Fruit fly (Drosophila melanogaster) whole organism, embryonic: ENCODE results near the gene Sqor.

Source experiments
- Abd-B ChIP-seq: fragments of 200-800 bp; sonication (Bioruptor generic); optimal IDR thresholded peaks from 2 replicates; lab custom pipeline; 2018; ENCODE audit warnings: missing biosample characterization, mild to moderate bottlenecking, missing genetic modification characterization, moderate library complexity
- Asciz ChIP-seq: fragments of 200-800 bp; sonication (Bioruptor generic); optimal IDR thresholded peaks from 2 replicates; lab custom pipeline; 2017; ENCODE audit warnings: missing biosample characterization, mild to moderate bottlenecking, missing genetic modification characterization, missing genetic modification reagents
- BtbVII ChIP-seq: fragments of 200-800 bp; sonication (Bioruptor generic); optimal IDR thresholded peaks from 3 replicates; lab custom pipeline; 2017; ENCODE audit warnings: missing biosample characterization, mild to moderate bottlenecking, missing genetic modification characterization
- CG10209 ChIP-seq: fragments of 200-800 bp; sonication (Bioruptor generic); optimal IDR thresholded peaks from 3 replicates; lab custom pipeline; 2017; ENCODE audit warnings: missing biosample characterization, mild to moderate bottlenecking, missing genetic modification characterization, missing genetic modification reagents
- CG1024 ChIP-seq: fragments of 200-800 bp; sonication (Bioruptor generic); IDR thresholded peaks from 2 replicates; pipeline ENCODE4 v1.3.6; 2022; ENCODE audit warnings: missing biosample characterization, missing genetic modification characterization
- CG12659 ChIP-seq: fragments of 200-800 bp; sonication (Bioruptor generic); optimal IDR thresholded peaks from 3 replicates; lab custom pipeline; 2017; ENCODE audit warnings: mild to moderate bottlenecking, missing biosample characterization, missing genetic modification reagents, missing genetic modification characterization
- CG14014 ChIP-seq: fragments of 200-800 bp; sonication (Bioruptor generic); IDR thresholded peaks from 2 replicates; pipeline ENCODE4 v1.3.6; 2022; ENCODE audit warnings: missing biosample characterization, missing genetic modification characterization
- CG14667 ChIP-seq: fragments of 200-800 bp; sonication (Bioruptor generic); IDR thresholded peaks from 2 replicates; pipeline ENCODE4 v1.3.6; 2022; ENCODE audit warnings: missing biosample characterization, missing genetic modification characterization
- CG15696 ChIP-seq: fragments of 200-800 bp; sonication (Bioruptor generic); optimal IDR thresholded peaks from 2 replicates; lab custom pipeline; 2019; ENCODE audit warnings: missing biosample characterization, mild to moderate bottlenecking, missing genetic modification characterization, moderate library complexity
- CG17328 ChIP-seq: fragments of 200-800 bp; sonication (Bioruptor generic); IDR thresholded peaks from 2 replicates; pipeline ENCODE4 v1.3.6; 2022; ENCODE audit warnings: missing biosample characterization, missing genetic modification characterization
- CG17802 ChIP-seq: fragments of 200-800 bp; sonication (Bioruptor generic); optimal IDR thresholded peaks from 2 replicates; lab custom pipeline; 2018; ENCODE audit warnings: missing biosample characterization, mild to moderate bottlenecking, missing genetic modification characterization, moderate library complexity
- CG18011 ChIP-seq: fragments of 200-800 bp; sonication (Bioruptor generic); optimal IDR thresholded peaks from 2 replicates; lab custom pipeline; 2017; ENCODE audit warnings: missing biosample characterization, missing genetic modification characterization, mild to moderate bottlenecking, moderate library complexity, missing genotype
- CG2120 ChIP-seq: fragments of 200-800 bp; sonication (Bioruptor generic); optimal IDR thresholded peaks from 3 replicates; lab custom pipeline; 2016; ENCODE audit warnings: missing biosample characterization, missing genetic modification characterization
- CG3281 ChIP-seq: fragments of 200-800 bp; sonication (Bioruptor generic); optimal IDR thresholded peaks from 3 replicates; lab custom pipeline; 2017; ENCODE audit warnings: missing biosample characterization, mild to moderate bottlenecking, missing genetic modification characterization
- CG3847 ChIP-seq: fragments of 200-800 bp; sonication (Bioruptor generic); IDR thresholded peaks from 2 replicates; pipeline ENCODE4 v1.3.6; 2022; ENCODE audit warnings: missing biosample characterization, missing genetic modification characterization
- CG5180 ChIP-seq: fragments of 200-800 bp; sonication (Bioruptor generic); optimal IDR thresholded peaks from 3 replicates; lab custom pipeline; 2017; ENCODE audit warnings: missing biosample characterization, missing genetic modification characterization, mild to moderate bottlenecking, moderate library complexity, missing genetic modification reagents
- CG7839 ChIP-seq: fragments of 200-800 bp; sonication (Bioruptor generic); optimal IDR thresholded peaks from 3 replicates; lab custom pipeline; 2018; ENCODE audit warnings: missing biosample characterization, mild to moderate bottlenecking, missing genetic modification characterization, moderate library complexity
- CG9215 ChIP-seq: fragments of 200-800 bp; sonication (Bioruptor generic); IDR thresholded peaks from 2 replicates; pipeline ENCODE4 v1.3.6; 2022; ENCODE audit warnings: missing biosample characterization, missing genetic modification characterization
- CG9817 ChIP-seq: fragments of 200-800 bp; sonication (Bioruptor generic); optimal IDR thresholded peaks from 2 replicates; lab custom pipeline; 2018; ENCODE audit warnings: missing biosample characterization, mild to moderate bottlenecking, missing genetic modification characterization, moderate library complexity
- D19B ChIP-seq: fragments of 200-800 bp; sonication (Bioruptor generic); optimal IDR thresholded peaks from 2 replicates; lab custom pipeline; 2017; ENCODE audit warnings: missing biosample characterization, mild to moderate bottlenecking, missing genetic modification characterization
- Dad ChIP-seq: fragments of 200-800 bp; sonication (Bioruptor generic); optimal IDR thresholded peaks from 3 replicates; lab custom pipeline; 2016; ENCODE audit warnings: missing biosample characterization, missing genetic modification characterization
- Fer3 ChIP-seq: fragments of 200-800 bp; sonication (Bioruptor generic); optimal IDR thresholded peaks from 2 replicates; lab custom pipeline; 2018; ENCODE audit warnings: missing biosample characterization, mild to moderate bottlenecking, missing genetic modification characterization, moderate library complexity
- GATAe ChIP-seq: fragments of 200-800 bp; sonication (Bioruptor generic); conservative IDR thresholded peaks from 2 replicates; pipeline ENCODE4 v1.3.6; 2022; ENCODE audit warnings: missing biosample characterization, missing genetic modification characterization
- HLH3B ChIP-seq: fragments of 200-800 bp; sonication (Bioruptor generic); IDR thresholded peaks from 2 replicates; pipeline ENCODE4 v1.3.6; 2022; ENCODE audit warnings: missing biosample characterization, missing genetic modification characterization
- HLH54F ChIP-seq: fragments of 200-800 bp; sonication (Bioruptor generic); optimal IDR thresholded peaks from 3 replicates; lab custom pipeline; 2016; ENCODE audit warnings: missing biosample characterization, missing genetic modification characterization
- Hand ChIP-seq: fragments of 200-800 bp; sonication (Bioruptor generic); optimal IDR thresholded peaks from 2 replicates; lab custom pipeline; 2017; ENCODE audit warnings: mild to moderate bottlenecking, missing biosample characterization, missing genetic modification reagents, missing genetic modification characterization
- HmgD ChIP-seq: fragments of 200-800 bp; sonication (Bioruptor generic); optimal IDR thresholded peaks from 3 replicates; lab custom pipeline; 2016; ENCODE audit warnings: missing biosample characterization, missing genetic modification characterization
- Mad ChIP-seq: fragments of 200-800 bp; sonication (Bioruptor generic); optimal IDR thresholded peaks from 2 replicates; lab custom pipeline; 2016; ENCODE audit warnings: missing biosample characterization, missing genetic modification characterization
- Myb ChIP-seq: fragments of 200-800 bp; sonication (Bioruptor generic); optimal IDR thresholded peaks from 2 replicates; lab custom pipeline; 2016; ENCODE audit warnings: missing biosample characterization, missing genetic modification characterization
- NC2β ChIP-seq: fragments of 200-800 bp; sonication (Bioruptor generic); optimal IDR thresholded peaks from 2 replicates; lab custom pipeline; 2016; ENCODE audit warnings: missing biosample characterization, missing genetic modification characterization
- Nf-YC ChIP-seq: fragments of 200-800 bp; optimal IDR thresholded peaks from 3 replicates; lab custom pipeline; 2019; ENCODE audit warnings: missing biosample characterization, mild to moderate bottlenecking, missing genetic modification characterization, moderate library complexity
- NfI ChIP-seq: fragments of 200-800 bp; sonication (Bioruptor generic); optimal IDR thresholded peaks from 3 replicates; lab custom pipeline; 2018; ENCODE audit warnings: missing biosample characterization, mild to moderate bottlenecking, missing genetic modification characterization, moderate library complexity
- Trl ChIP-seq, 3 experiments: fragments of >200 bp in 2 of 3; fragments of 200-800 bp in 1 of 3; sonication (Bioruptor generic) in 1 of 3; optimal IDR thresholded peaks; 2 replicates in 1 of 3; 3 replicates in 2 of 3; lab custom pipeline; 2016 to 2017; ENCODE audit warnings: missing biosample characterization in 1 of 3, missing genetic modification characterization in 1 of 3
- chm ChIP-seq: fragments of 200-800 bp; sonication (Bioruptor generic); IDR thresholded peaks from 2 replicates; pipeline ENCODE4 v1.3.6; 2022; ENCODE audit warnings: missing biosample characterization, missing genetic modification characterization
- dmrt11E ChIP-seq: fragments of 200-800 bp; sonication (Bioruptor generic); optimal IDR thresholded peaks from 3 replicates; lab custom pipeline; 2018; ENCODE audit warnings: missing biosample characterization, mild to moderate bottlenecking, missing genetic modification characterization, moderate library complexity
- emc ChIP-seq: fragments of 200-800 bp; sonication (Bioruptor generic); optimal IDR thresholded peaks from 2 replicates; lab custom pipeline; 2016; ENCODE audit warnings: missing biosample characterization, missing genetic modification characterization
- esg ChIP-seq: fragments of 200-800 bp; sonication (Bioruptor generic); conservative IDR thresholded peaks from 2 replicates; pipeline ENCODE4 v1.3.6; 2022; ENCODE audit warnings: missing biosample characterization, missing genetic modification characterization
- h ChIP-seq: fragments of >200 bp; optimal IDR thresholded peaks from 2 replicates; lab custom pipeline; 2017
- lilli ChIP-seq: fragments of 200-800 bp; sonication (Bioruptor generic); optimal IDR thresholded peaks from 3 replicates; lab custom pipeline; 2016; ENCODE audit warnings: missing biosample characterization, missing genetic modification characterization
- nmo ChIP-seq: fragments of 200-800 bp; sonication (Bioruptor generic); optimal IDR thresholded peaks from 2 replicates; lab custom pipeline; 2018; ENCODE audit warnings: missing biosample characterization, mild to moderate bottlenecking, missing genetic modification characterization, moderate library complexity
- prd ChIP-seq, 3 experiments: fragments of >200 bp in 2 of 3; fragments of 200-800 bp in 1 of 3; sonication (Bioruptor generic) in 1 of 3; optimal IDR thresholded peaks in 2 of 3; IDR thresholded peaks in 1 of 3; 2 replicates in 2 of 3; 3 replicates in 1 of 3; pipeline versions ENCODE4 v1.3.6 to Lab custom; 2017 to 2022; ENCODE audit warnings: missing biosample characterization in 1 of 3, missing genetic modification characterization in 1 of 3
- row ChIP-seq: fragments of 200-800 bp; sonication (Bioruptor generic); IDR thresholded peaks from 3 replicates; pipeline ENCODE4 v1.3.6; 2022; ENCODE audit warnings: missing biosample characterization, missing genetic modification characterization
- salm ChIP-seq: fragments of 200-800 bp; sonication (Bioruptor generic); optimal IDR thresholded peaks from 2 replicates; lab custom pipeline; 2018; ENCODE audit warnings: missing biosample characterization, mild to moderate bottlenecking, missing genetic modification characterization
- schlank ChIP-seq: fragments of 200-800 bp; sonication (Bioruptor generic); optimal IDR thresholded peaks from 2 replicates; lab custom pipeline; 2018; ENCODE audit warnings: missing biosample characterization, mild to moderate bottlenecking, missing genetic modification characterization
- slp2 ChIP-seq: fragments of 200-800 bp; sonication (Bioruptor generic); optimal IDR thresholded peaks from 2 replicates; lab custom pipeline; 2016; ENCODE audit warnings: missing biosample characterization, missing genetic modification characterization
- trem ChIP-seq: fragments of 200-800 bp; optimal IDR thresholded peaks from 3 replicates; lab custom pipeline; 2019; ENCODE audit warnings: missing biosample characterization, mild to moderate bottlenecking, missing genetic modification characterization, moderate library complexity
- z ChIP-seq: fragments of 200-800 bp; sonication (Bioruptor generic); IDR thresholded peaks from 3 replicates; pipeline ENCODE4 v1.3.6; 2022; ENCODE audit warnings: missing biosample characterization, missing genetic modification characterization
- zf30C ChIP-seq: fragments of 200-800 bp; sonication (Bioruptor generic); optimal IDR thresholded peaks from 3 replicates; lab custom pipeline; 2018; ENCODE audit warnings: missing biosample characterization, mild to moderate bottlenecking, missing genetic modification characterization

Sqor gene

DNA sequence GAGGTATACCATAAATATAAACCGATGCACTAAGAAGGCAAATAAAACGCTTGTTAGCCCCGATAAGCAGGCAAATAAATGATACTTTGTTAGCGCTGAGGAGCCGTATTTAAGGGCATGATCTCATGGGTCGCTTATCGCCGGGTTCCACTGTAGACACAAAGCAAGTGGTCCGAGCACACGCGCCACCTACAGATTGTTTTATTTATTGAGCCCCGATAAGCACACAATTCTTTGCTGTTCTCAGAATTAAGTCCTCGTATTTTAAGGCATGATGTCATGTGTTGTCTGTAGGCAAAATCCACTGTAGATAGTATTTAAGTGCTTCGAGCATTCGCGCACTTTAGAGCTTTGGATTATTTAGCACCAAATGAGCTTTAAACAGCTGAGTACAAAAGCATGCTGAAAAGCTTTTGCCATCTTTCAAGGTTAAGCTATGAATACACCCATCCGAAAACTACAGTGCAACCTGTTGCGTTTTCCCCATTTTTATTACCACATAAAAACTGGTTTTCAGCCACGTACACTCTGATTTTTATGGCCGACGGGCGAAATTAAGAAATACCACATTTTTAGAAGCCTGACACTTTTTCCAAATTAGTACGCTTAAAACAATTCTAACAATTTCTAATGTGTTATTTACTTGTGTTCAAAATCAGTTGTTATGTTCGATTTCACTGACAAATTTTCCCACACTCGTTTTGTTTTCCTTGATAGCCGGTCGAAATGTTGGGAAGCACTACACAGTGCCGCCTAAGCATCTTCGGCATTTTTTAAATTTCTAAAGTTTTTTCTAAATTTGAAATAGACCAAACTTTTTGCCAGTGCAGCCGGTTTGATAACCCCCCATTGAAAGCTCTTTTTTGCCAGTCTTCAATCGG lies at the start of gene Sqor (continued):
- TF ChIP-seq CG3847: peak; percentile 82
- peak; percentile 77 for TF ChIP-seq Dad (GFP tag; lab: Kevin White, UChicago)
- peak; percentile 59 for TF ChIP-seq HLH3B (GFP tag; lab: Robert Waterston, UW)
- TF ChIP-seq CG9817: peak; percentile 81
- TF ChIP-seq GATAe (GFP tag; lab: Robert Waterston, UW): peak; percentile 66
- peak; percentile 95 for TF ChIP-seq row (GFP tag; lab: Robert Waterston, UW)
- peak; percentile 89 for TF ChIP-seq CG10209
- TF ChIP-seq prd (optimal IDR thresholded peaks at IDR 0.05; lab: Kevin White, UChicago): no peak
- TF ChIP-seq prd (GFP tag; IDR thresholded peaks at IDR 0.05; lab: Robert Waterston, UW): peak; percentile 73
- peak; percentile 75 for TF ChIP-seq Hand (GFP tag; lab: Kevin White, UChicago)
- no peak for TF ChIP-seq z (GFP tag; lab: Robert Waterston, UW)
- TF ChIP-seq Nf-YC: peak; percentile 75
- peak; percentile 92 for TF ChIP-seq CG2120 (GFP tag; lab: Kevin White, UChicago)
- TF ChIP-seq Mad (GFP tag; lab: Kevin White, UChicago): peak; percentile 76
- TF ChIP-seq CG1024 (GFP tag; lab: Robert Waterston, UW): peak; percentile 59
- peak; percentile 53 for TF ChIP-seq CG17802 (tag; lab: Kevin White, UChicago)
- peak; percentile 87 for TF ChIP-seq HLH54F (GFP tag; lab: Kevin White, UChicago)
- TF ChIP-seq CG14014: peak; percentile 80
- TF ChIP-seq dmrt11E (tag; lab: Kevin White, UChicago): no peak
- TF ChIP-seq chm (GFP tag; lab: Robert Waterston, UW): peak; percentile 55; the same call in 1 of the 2 replicates
- peak; percentile 71 for TF ChIP-seq emc
- TF ChIP-seq NfI (GFP tag; lab: Kevin White, UChicago): peak; percentile 92
- TF ChIP-seq CG9215 (GFP tag; lab: Robert Waterston, UW): peak; percentile 65
- TF ChIP-seq lilli: peak; percentile 89
- TF ChIP-seq CG15696 (tag; lab: Kevin White, UChicago): peak; percentile 31
- TF ChIP-seq esg (GFP tag; lab: Robert Waterston, UW): peak; percentile 77
- TF ChIP-seq nmo (GFP tag; lab: Kevin White, UChicago): peak; percentile 86
- peak; percentile 80 for TF ChIP-seq zf30C
- peak; percentile 89 for TF ChIP-seq CG7839
- TF ChIP-seq salm (tag; lab: Kevin White, UChicago): peak; percentile 77
- peak; percentile 82 for TF ChIP-seq D19B (GFP tag; lab: Kevin White, UChicago)
- peak; percentile 70 for TF ChIP-seq Myb (GFP tag; lab: Kevin White, UChicago)
- TF ChIP-seq h (lab: Kevin White, UChicago): no peak
- TF ChIP-seq Abd-B: peak; percentile 90
- TF ChIP-seq HmgD: peak; percentile 82
- TF ChIP-seq NC2β (GFP tag; lab: Kevin White, UChicago): peak; percentile 64
- peak; percentile 76 for TF ChIP-seq schlank (tag; lab: Kevin White, UChicago)
- peak; percentile 90 for TF ChIP-seq BtbVII (GFP tag; lab: Kevin White, UChicago)
- TF ChIP-seq slp2 (GFP tag; lab: Kevin White, UChicago): peak; percentile 86
- TF ChIP-seq CG17328 (GFP tag; lab: Robert Waterston, UW): peak; percentile 63
- peak; percentile 80 for TF ChIP-seq CG18011 (GFP tag; lab: Kevin White, UChicago)
- TF ChIP-seq Trl (optimal IDR thresholded peaks at IDR 0.05; lab: Kevin White, UChicago): no peak
- TF ChIP-seq Trl (GFP tag; optimal IDR thresholded peaks at IDR 0.05; lab: Kevin White, UChicago): peak; percentile 92
- peak; percentile 82 for TF ChIP-seq Asciz
- TF ChIP-seq Fer3 (tag; lab: Kevin White, UChicago): peak; percentile 87
- TF ChIP-seq CG5180 (GFP tag; lab: Kevin White, UChicago): peak; percentile 68
- TF ChIP-seq CG12659 (GFP tag; lab: Kevin White, UChicago): peak; percentile 91
- TF ChIP-seq CG3281 (GFP tag; lab: Kevin White, UChicago): peak; percentile 93
- peak; percentile 30 for TF ChIP-seq trem (tag; lab: Kevin White, UChicago)
- TF ChIP-seq CG14667 (GFP tag; lab: Robert Waterston, UW): peak; percentile 63
